Worm (Caenorhabditis elegans) whole organism, L1 larva: Measurements from ENCODE around the gene ges-1.

ENCODE experiments used
- blmp-1 ChIP-seq: fragments of 150-350 bp; optimal IDR thresholded peaks from 2 replicates; lab custom pipeline; 2014; ENCODE audit warnings: missing biosample characterization, missing genetic modification characterization
- ceh-90 ChIP-seq: sonication (generic microtip); optimal IDR thresholded peaks from 2 replicates; lab custom pipeline; 2016; ENCODE audit warnings: missing genetic modification characterization, missing compliant biosample characterization
- dpl-1 ChIP-seq, 3 experiments: fragments of 150-350 bp in 2 of 3; sonication (generic microtip) in 1 of 3; optimal IDR thresholded peaks; 2 replicates each; lab custom pipeline; 2014 to 2017; ENCODE audit warnings: missing biosample characterization in 3 of 3, missing genetic modification characterization in 3 of 3, missing genetic modification reagents in 3 of 3
- elt-2 ChIP-seq: sonication (generic microtip); optimal IDR thresholded peaks from 2 replicates; lab custom pipeline; 2016; ENCODE audit warnings: missing genetic modification characterization, mild to moderate bottlenecking, inconsistent platforms, missing compliant biosample characterization, missing genetic modification reagents
- hlh-17 ChIP-seq: fragments of 200-800 bp; sonication (Bioruptor generic); optimal IDR thresholded peaks from 2 replicates; lab custom pipeline; 2018; ENCODE audit warnings: missing genetic modification characterization, mild to moderate bottlenecking, missing compliant biosample characterization, moderate library complexity, borderline replicate concordance
- nhr-11 ChIP-seq: fragments of 150-350 bp; optimal IDR thresholded peaks from 2 replicates; lab custom pipeline; 2014; ENCODE audit warnings: missing biosample characterization, missing genetic modification characterization
- nhr-12 ChIP-seq: sonication (generic microtip); optimal IDR thresholded peaks from 2 replicates; lab custom pipeline; 2017; ENCODE audit warnings: missing biosample characterization, missing genetic modification characterization
- nhr-237 ChIP-seq: fragments of 150-350 bp; optimal IDR thresholded peaks from 2 replicates; lab custom pipeline; 2014; ENCODE audit warnings: missing biosample characterization, missing genetic modification characterization
- nhr-76 ChIP-seq: sonication (generic microtip); optimal IDR thresholded peaks from 2 replicates; lab custom pipeline; 2017; ENCODE audit warnings: missing biosample characterization, missing genetic modification characterization
- pax-3 ChIP-seq: fragments of 200-800 bp; sonication (Bioruptor generic); optimal IDR thresholded peaks from 2 replicates; lab custom pipeline; 2018; ENCODE audit warnings: mild to moderate bottlenecking, missing genetic modification characterization, moderate library complexity, missing compliant biosample characterization
- sup-37 ChIP-seq: fragments of 200-800 bp; sonication (Bioruptor generic); optimal IDR thresholded peaks from 2 replicates; lab custom pipeline; 2018; ENCODE audit warnings: mild to moderate bottlenecking, missing genetic modification characterization, missing compliant biosample characterization
- tbx-2 ChIP-seq: sonication (generic microtip); optimal IDR thresholded peaks from 2 replicates; lab custom pipeline; 2016; ENCODE audit warnings: missing genetic modification characterization, missing compliant biosample characterization

ce11 chrV:1468905-1469304 lies 37.0 kb upstream of the ges-1 start:
- TF ChIP-seq pax-3: no peak
- TF ChIP-seq nhr-237 (tag; lab: Kevin White, UChicago): no peak
- TF ChIP-seq nhr-11 (tag; lab: Kevin White, UChicago): no peak
- no peak for TF ChIP-seq sup-37
- TF ChIP-seq ceh-90 (tag; lab: Kevin White, UChicago): no peak
- TF ChIP-seq nhr-12 (tag; lab: Kevin White, UChicago): no peak
- TF ChIP-seq blmp-1 (tag; lab: Kevin White, UChicago): no peak
- no peak for TF ChIP-seq dpl-1 (GFP tag; optimal IDR thresholded peaks at IDR 0.05; lab: Kevin White, UChicago)
- TF ChIP-seq hlh-17 (GFP tag; lab: Kevin White, UChicago): no peak
- no peak for TF ChIP-seq elt-2 (tag; lab: Kevin White, UChicago)
- no peak for TF ChIP-seq nhr-76
- TF ChIP-seq tbx-2 (tag; lab: Kevin White, UChicago): no peak
